Worm (Caenorhabditis elegans) whole organism, L4 larva: ENCODE measurements around the gene eif-1.A.

Experiments used
- nhr-48 ChIP-seq: sonication (generic microtip); optimal IDR thresholded peaks from 2 replicates; lab custom pipeline; 2016; ENCODE audit warnings: mild to moderate bottlenecking, missing genetic modification characterization, missing compliant biosample characterization
- zip-11 ChIP-seq: fragments of 200-800 bp; sonication (Bioruptor generic); IDR thresholded peaks from 2 replicates; pipeline ENCODE4 v1.3.6; 2022; ENCODE audit warnings: missing genetic modification characterization, missing compliant biosample characterization

ce11 chrIV:4861449-4861848, 50.7 kb downstream of the eif-1.A start, which contains the start of the genes Y17G9A.4 and str-173:
- TF ChIP-seq nhr-48 (no peak), zip-11 (GFP tag; lab: Robert Waterston, UW) (no peak)
